Fruit fly (Drosophila melanogaster): ENCODE results near the gene CG4362.

dm6 chr3R:20288069-20288468, 19.3 kb downstream of the CG4362 start:
- TF ChIP-seq Camta (GFP tag; optimal IDR thresholded peaks at IDR 0.05) (no peak), CkIIα-i1 (GFP tag; IDR thresholded peaks at IDR 0.05) (no peak), CG10979 (tag; optimal IDR thresholded peaks at IDR 0.05) (no peak), wor (GFP tag; IDR thresholded peaks at IDR 0.05) (no peak), h (optimal IDR thresholded peaks at IDR 0.05) (no peak)
